Fruit fly (Drosophila melanogaster) whole organism, embryonic: Measurements from ENCODE around the gene axo.

ENCODE experiments used
- ATbp ChIP-seq: fragments of 200-800 bp; sonication (Bioruptor generic); optimal IDR thresholded peaks from 2 replicates; lab custom pipeline; 2017; ENCODE audit warnings: missing biosample characterization, mild to moderate bottlenecking, missing genetic modification characterization, missing genetic modification reagents
- Blimp-1 ChIP-seq: fragments of 200-800 bp; sonication (Bioruptor generic); optimal IDR thresholded peaks from 3 replicates; lab custom pipeline; 2018; ENCODE audit warnings: missing biosample characterization, missing genetic modification characterization, mild to moderate bottlenecking, moderate library complexity, missing genetic modification reagents
- CG11093 ChIP-seq: fragments of 200-800 bp; sonication (Bioruptor generic); IDR thresholded peaks from 3 replicates; pipeline ENCODE4 v1.3.6; 2022; ENCODE audit warnings: missing biosample characterization, missing genetic modification characterization
- CG11695 ChIP-seq: fragments of 200-800 bp; sonication (Bioruptor generic); IDR thresholded peaks from 3 replicates; pipeline ENCODE4 v1.3.6; 2022; ENCODE audit warnings: missing biosample characterization, missing genetic modification characterization
- CG12769 ChIP-seq: fragments of 200-800 bp; sonication (Bioruptor generic); optimal IDR thresholded peaks from 2 replicates; lab custom pipeline; 2019; ENCODE audit warnings: missing biosample characterization, mild to moderate bottlenecking, missing genetic modification characterization, moderate library complexity
- CG13424 ChIP-seq: fragments of 200-800 bp; sonication (Bioruptor generic); optimal IDR thresholded peaks from 2 replicates; lab custom pipeline; 2019; ENCODE audit warnings: missing biosample characterization, mild to moderate bottlenecking, missing genetic modification characterization, moderate library complexity
- CG14441 ChIP-seq: fragments of 200-800 bp; sonication (Bioruptor generic); IDR thresholded peaks from 2 replicates; pipeline ENCODE4 v1.3.6; 2022; ENCODE audit warnings: missing biosample characterization, missing genetic modification characterization
- CG15011 ChIP-seq: fragments of 200-800 bp; sonication (Bioruptor generic); optimal IDR thresholded peaks from 3 replicates; lab custom pipeline; 2018; ENCODE audit warnings: missing biosample characterization, mild to moderate bottlenecking, missing genetic modification characterization
- CG1529 ChIP-seq: fragments of 200-800 bp; sonication (Bioruptor generic); optimal IDR thresholded peaks from 3 replicates; lab custom pipeline; 2018; ENCODE audit warnings: missing biosample characterization, missing genetic modification characterization
- CG15514 ChIP-seq: fragments of 200-800 bp; sonication (Bioruptor generic); optimal IDR thresholded peaks from 3 replicates; lab custom pipeline; 2017; ENCODE audit warnings: missing biosample characterization, missing genetic modification characterization, mild to moderate bottlenecking, moderate library complexity, missing genetic modification reagents
- CG17802 ChIP-seq: fragments of 200-800 bp; sonication (Bioruptor generic); optimal IDR thresholded peaks from 2 replicates; lab custom pipeline; 2018; ENCODE audit warnings: missing biosample characterization, mild to moderate bottlenecking, missing genetic modification characterization, moderate library complexity
- CG17829 ChIP-seq: fragments of 200-800 bp; optimal IDR thresholded peaks from 2 replicates; lab custom pipeline; 2019; ENCODE audit warnings: missing biosample characterization, mild to moderate bottlenecking, missing genetic modification characterization, moderate library complexity
- CG18599 ChIP-seq: fragments of 200-800 bp; sonication (Bioruptor generic); optimal IDR thresholded peaks from 3 replicates; lab custom pipeline; 2017; ENCODE audit warnings: missing biosample characterization, missing genetic modification characterization, mild to moderate bottlenecking, moderate library complexity, missing genetic modification reagents
- CG2120 ChIP-seq: fragments of 200-800 bp; sonication (Bioruptor generic); optimal IDR thresholded peaks from 3 replicates; lab custom pipeline; 2016; ENCODE audit warnings: missing biosample characterization, missing genetic modification characterization
- CG2678 ChIP-seq: fragments of 200-800 bp; sonication (Bioruptor generic); optimal IDR thresholded peaks from 3 replicates; lab custom pipeline; 2019; ENCODE audit warnings: missing biosample characterization, mild to moderate bottlenecking, missing genetic modification characterization, moderate library complexity
- CG31441 ChIP-seq: fragments of 200-800 bp; sonication (Bioruptor generic); IDR thresholded peaks from 2 replicates; pipeline ENCODE4 v1.3.6; 2022; ENCODE audit warnings: missing biosample characterization, missing genetic modification characterization
- CG34376 ChIP-seq: fragments of 200-800 bp; sonication (Bioruptor generic); optimal IDR thresholded peaks from 2 replicates; lab custom pipeline; 2018; ENCODE audit warnings: missing biosample characterization, mild to moderate bottlenecking, missing genetic modification characterization
- CG6175 ChIP-seq: fragments of 200-800 bp; sonication (Bioruptor generic); IDR thresholded peaks from 3 replicates; pipeline ENCODE4 v1.3.6; 2022; ENCODE audit warnings: missing biosample characterization, missing genetic modification characterization
- CG6254 ChIP-seq: fragments of 200-800 bp; sonication (Bioruptor generic); optimal IDR thresholded peaks from 3 replicates; lab custom pipeline; 2017; ENCODE audit warnings: mild to moderate bottlenecking, missing biosample characterization, missing genetic modification reagents, missing genetic modification characterization
- CG6272 ChIP-seq: fragments of 200-800 bp; sonication (Bioruptor generic); IDR thresholded peaks from 2 replicates; pipeline ENCODE4 v1.3.6; 2022; ENCODE audit warnings: missing biosample characterization, missing genetic modification characterization
- CG6765 ChIP-seq: fragments of 200-800 bp; sonication (Bioruptor generic); optimal IDR thresholded peaks from 3 replicates; lab custom pipeline; 2017; ENCODE audit warnings: missing biosample characterization, mild to moderate bottlenecking, missing genetic modification characterization
- CG8924 ChIP-seq: fragments of 200-800 bp; optimal IDR thresholded peaks from 3 replicates; lab custom pipeline; 2019; ENCODE audit warnings: missing biosample characterization, mild to moderate bottlenecking, missing genetic modification characterization, moderate library complexity
- Chrac-16 ChIP-seq: fragments of 200-800 bp; sonication (Bioruptor generic); optimal IDR thresholded peaks from 3 replicates; lab custom pipeline; 2016; ENCODE audit warnings: missing biosample characterization, missing genetic modification characterization
- Dfd ChIP-seq, 2 experiments: fragments of >200 bp; optimal IDR thresholded peaks; 2 replicates each; lab custom pipeline; 2017; ENCODE audit warnings: missing biosample characterization in 2 of 2, missing genetic modification characterization in 2 of 2
- Dip3 ChIP-seq: fragments of 200-800 bp; sonication (Bioruptor generic); optimal IDR thresholded peaks from 3 replicates; lab custom pipeline; 2016; ENCODE audit warnings: missing biosample characterization, missing genetic modification characterization
- Doc2 ChIP-seq: fragments of 200-800 bp; sonication (Bioruptor generic); IDR thresholded peaks from 2 replicates; pipeline ENCODE4 v1.3.6; 2022; ENCODE audit warnings: missing biosample characterization, missing genetic modification characterization
- Gug ChIP-seq: fragments of 200-800 bp; sonication (Bioruptor generic); IDR thresholded peaks from 4 replicates; pipeline ENCODE4 v1.3.6; 2022; ENCODE audit warnings: missing biosample characterization, missing genetic modification characterization
- H2.0 ChIP-seq: fragments of 200-800 bp; sonication (Bioruptor generic); IDR thresholded peaks from 2 replicates; pipeline ENCODE4 v1.3.6; 2022; ENCODE audit warnings: missing biosample characterization, missing genetic modification characterization
- HLH54F ChIP-seq: fragments of 200-800 bp; sonication (Bioruptor generic); optimal IDR thresholded peaks from 3 replicates; lab custom pipeline; 2016; ENCODE audit warnings: missing biosample characterization, missing genetic modification characterization
- Jarid2 ChIP-seq: fragments of 200-800 bp; sonication (Bioruptor generic); optimal IDR thresholded peaks from 3 replicates; lab custom pipeline; 2017; ENCODE audit warnings: mild to moderate bottlenecking, missing biosample characterization, missing genetic modification reagents, missing genetic modification characterization
- Mrtf ChIP-seq: fragments of 200-800 bp; sonication (Bioruptor generic); IDR thresholded peaks from 3 replicates; pipeline ENCODE4 v1.3.6; 2022; ENCODE audit warnings: missing biosample characterization, missing genetic modification characterization
- NC2β ChIP-seq: fragments of 200-800 bp; sonication (Bioruptor generic); optimal IDR thresholded peaks from 2 replicates; lab custom pipeline; 2016; ENCODE audit warnings: missing biosample characterization, missing genetic modification characterization
- Ravus ChIP-seq: fragments of 200-800 bp; sonication (Bioruptor generic); IDR thresholded peaks from 2 replicates; pipeline ENCODE4 v1.3.6; 2022; ENCODE audit warnings: missing biosample characterization, missing genetic modification characterization
- Scr ChIP-seq: fragments of 200-800 bp; sonication (Bioruptor generic); IDR thresholded peaks from 2 replicates; pipeline ENCODE4 v1.3.6; 2022; ENCODE audit warnings: missing biosample characterization, missing genetic modification characterization; ENCODE audit not compliant: partially characterized antibody
- ara ChIP-seq: fragments of 200-800 bp; sonication (Bioruptor generic); IDR thresholded peaks from 2 replicates; pipeline ENCODE4 v1.3.6; 2022; ENCODE audit warnings: missing biosample characterization, missing genetic modification characterization
- ash1 ChIP-seq: fragments of 200-800 bp; sonication (Bioruptor generic); optimal IDR thresholded peaks from 2 replicates; lab custom pipeline; 2018; ENCODE audit warnings: missing biosample characterization, mild to moderate bottlenecking, missing genetic modification characterization
- dan ChIP-seq: fragments of 200-800 bp; sonication (Bioruptor generic); IDR thresholded peaks from 2 replicates; pipeline ENCODE4 v1.3.6; 2022; ENCODE audit warnings: missing biosample characterization, missing genetic modification characterization
- dmrt99B ChIP-seq: fragments of 200-800 bp; sonication (Bioruptor generic); optimal IDR thresholded peaks from 2 replicates; lab custom pipeline; 2018; ENCODE audit warnings: missing biosample characterization, mild to moderate bottlenecking, missing genetic modification characterization, moderate library complexity
- dpn ChIP-seq, 2 experiments: fragments of 200-800 bp; sonication (Bioruptor generic); optimal IDR thresholded peaks; 3 replicates each; lab custom pipeline; 2016; ENCODE audit warnings: missing biosample characterization in 2 of 2, missing genetic modification characterization in 2 of 2
- ftz-f1 ChIP-seq: fragments of 200-800 bp; sonication (Bioruptor generic); optimal IDR thresholded peaks from 2 replicates; lab custom pipeline; 2016; ENCODE audit warnings: missing biosample characterization, missing genetic modification characterization
- gem ChIP-seq: fragments of 200-800 bp; sonication (Bioruptor generic); optimal IDR thresholded peaks from 2 replicates; lab custom pipeline; 2019; ENCODE audit warnings: missing biosample characterization, mild to moderate bottlenecking, missing genetic modification characterization, moderate library complexity
- klu ChIP-seq: fragments of 200-800 bp; sonication (Bioruptor generic); IDR thresholded peaks from 2 replicates; pipeline ENCODE4 v1.3.6; 2022; ENCODE audit warnings: missing biosample characterization, missing genetic modification characterization
- lab ChIP-seq: fragments of 200-800 bp; sonication (Bioruptor generic); optimal IDR thresholded peaks from 3 replicates; lab custom pipeline; 2017; ENCODE audit warnings: missing biosample characterization, missing genetic modification characterization, mild to moderate bottlenecking, moderate library complexity, missing genetic modification reagents
- phol ChIP-seq: fragments of 200-800 bp; sonication (Bioruptor generic); optimal IDR thresholded peaks from 3 replicates; lab custom pipeline; 2018; ENCODE audit warnings: missing biosample characterization, mild to moderate bottlenecking, missing genetic modification characterization, moderate library complexity
- pzg ChIP-seq: fragments of 200-800 bp; sonication (Bioruptor generic); optimal IDR thresholded peaks from 3 replicates; lab custom pipeline; 2018; ENCODE audit warnings: missing biosample characterization, mild to moderate bottlenecking, missing genetic modification characterization, moderate library complexity
- row ChIP-seq: fragments of 200-800 bp; sonication (Bioruptor generic); IDR thresholded peaks from 3 replicates; pipeline ENCODE4 v1.3.6; 2022; ENCODE audit warnings: missing biosample characterization, missing genetic modification characterization
- sd ChIP-seq: fragments of 200-800 bp; sonication (Bioruptor generic); optimal IDR thresholded peaks from 3 replicates; lab custom pipeline; 2018; ENCODE audit warnings: missing biosample characterization, mild to moderate bottlenecking, missing genetic modification characterization, moderate library complexity
- slp2 ChIP-seq: fragments of 200-800 bp; sonication (Bioruptor generic); optimal IDR thresholded peaks from 2 replicates; lab custom pipeline; 2016; ENCODE audit warnings: missing biosample characterization, missing genetic modification characterization
- ssp ChIP-seq: fragments of 200-800 bp; sonication (Bioruptor generic); IDR thresholded peaks from 2 replicates; pipeline ENCODE4 v1.3.6; 2022; ENCODE audit warnings: missing biosample characterization, missing genetic modification characterization
- twi ChIP-seq: fragments of 200-800 bp; optimal IDR thresholded peaks from 2 replicates; lab custom pipeline; 2019; ENCODE audit warnings: missing biosample characterization, mild to moderate bottlenecking, missing genetic modification characterization, moderate library complexity
- vvl ChIP-seq: fragments of 200-800 bp; sonication (Bioruptor generic); IDR thresholded peaks from 2 replicates; pipeline ENCODE4 v1.3.6; 2022; ENCODE audit warnings: missing biosample characterization, missing genetic modification characterization

Gene axo

dm6 chr3L:4603439-4603838, 83.7 kb downstream of the axo start (continued):
- TF ChIP-seq CG15011 (GFP tag; lab: Kevin White, UChicago) = no peak
- peak; percentile 59 for TF ChIP-seq dmrt99B
- no peak for TF ChIP-seq HLH54F (GFP tag; lab: Kevin White, UChicago)
- peak; percentile 32 for TF ChIP-seq CG15514 (GFP tag; lab: Kevin White, UChicago)
- no peak for TF ChIP-seq CG6175
- TF ChIP-seq CG18599 = peak; percentile 65
- no peak for TF ChIP-seq Scr (GFP tag; lab: Robert Waterston, UW)
- TF ChIP-seq CG6765 (GFP tag; lab: Kevin White, UChicago) = no peak
- TF ChIP-seq CG17802 (tag; lab: Kevin White, UChicago) = no peak
- TF ChIP-seq CG8924 (tag; lab: Kevin White, UChicago) = peak; percentile 48
- TF ChIP-seq row (GFP tag; lab: Robert Waterston, UW) = peak; percentile 62
- no peak for TF ChIP-seq CG6272
- peak; percentile 23 for TF ChIP-seq Ravus (GFP tag; lab: Robert Waterston, UW)
- TF ChIP-seq vvl (GFP tag; lab: Robert Waterston, UW) = 0 out of 2 replicates have a peak, but pooled peaks have one; percentile 37
- no peak for TF ChIP-seq ftz-f1
- TF ChIP-seq slp2 (GFP tag; lab: Kevin White, UChicago) = no peak
- TF ChIP-seq Jarid2 = no peak
- no peak for TF ChIP-seq Doc2
- TF ChIP-seq ash1 (GFP tag; lab: Kevin White, UChicago) = no peak
- TF ChIP-seq CG17829 = peak; percentile 43
- TF ChIP-seq CG11695 (GFP tag; lab: Robert Waterston, UW) = peak; percentile 41; the same call in 1 of the 3 replicates
- no peak for TF ChIP-seq klu
- peak; percentile 5 for TF ChIP-seq sd (tag; lab: Kevin White, UChicago)
- TF ChIP-seq ATbp (GFP tag; lab: Kevin White, UChicago) = peak; percentile 49
- TF ChIP-seq CG2678 (tag; lab: Kevin White, UChicago) = peak; percentile 65
- peak; percentile 47 for TF ChIP-seq CG14441
- TF ChIP-seq CG34376 (GFP tag; lab: Kevin White, UChicago) = no peak
- TF ChIP-seq Blimp-1 (GFP tag; lab: Kevin White, UChicago) = peak; percentile 59
- TF ChIP-seq twi = peak; percentile 17
- peak; percentile 65; the same call in 1 of the 2 replicates for TF ChIP-seq CG31441 (GFP tag; lab: Robert Waterston, UW)
- no peak for TF ChIP-seq NC2β (GFP tag; lab: Kevin White, UChicago)
- no peak for TF ChIP-seq dan (GFP tag; lab: Robert Waterston, UW)
- TF ChIP-seq Mrtf = no peak
- TF ChIP-seq CG6254 (GFP tag; lab: Kevin White, UChicago) = peak; percentile 12
- no peak for TF ChIP-seq Dfd (GFP tag; optimal IDR thresholded peaks at IDR 0.05; lab: Kevin White, UChicago)
- TF ChIP-seq pzg = no peak
- no peak for TF ChIP-seq CG12769 (tag; lab: Kevin White, UChicago)
- peak; percentile 36; the same call in 1 of the 2 replicates for TF ChIP-seq ssp (GFP tag; lab: Robert Waterston, UW)
- peak; percentile 30 for TF ChIP-seq CG13424 (tag; lab: Kevin White, UChicago)
- peak in 1 of 2 experiments; percentile 26 for TF ChIP-seq dpn (GFP tag; optimal IDR thresholded peaks at IDR 0.05; lab: Kevin White, UChicago)
- TF ChIP-seq ara (GFP tag; lab: Robert Waterston, UW) = peak; percentile 42
- TF ChIP-seq H2.0 = peak; percentile 35; the same call in 1 of the 2 replicates
- TF ChIP-seq Gug (GFP tag; lab: Robert Waterston, UW) = peak; percentile 11; the same call in 2 of the 4 replicates
- no peak for TF ChIP-seq Chrac-16
- TF ChIP-seq CG1529 (GFP tag; lab: Kevin White, UChicago) = peak; percentile 15
- TF ChIP-seq CG11093 = no peak
- TF ChIP-seq Dip3 (GFP tag; lab: Kevin White, UChicago) = no peak
- TF ChIP-seq lab (GFP tag; lab: Kevin White, UChicago) = peak; percentile 65
- TF ChIP-seq gem = peak; percentile 75
- TF ChIP-seq phol (tag; lab: Kevin White, UChicago) = peak; percentile 48
- peak; percentile 6 for TF ChIP-seq CG2120 (GFP tag; lab: Kevin White, UChicago)
